Fruit fly (Drosophila melanogaster) S2 (cell line): ENCODE measurements around the gene CG3513.

Experiments used
- CG8478 ChIP-seq: fragments of >200 bp; optimal IDR thresholded peaks from 2 replicates; lab custom pipeline; 2018
- CTCF ChIP-seq, 2 experiments: fragments of >200 bp; optimal IDR thresholded peaks; 2 replicates each; lab custom pipeline; 2018

The CG3513 gene

DNA sequence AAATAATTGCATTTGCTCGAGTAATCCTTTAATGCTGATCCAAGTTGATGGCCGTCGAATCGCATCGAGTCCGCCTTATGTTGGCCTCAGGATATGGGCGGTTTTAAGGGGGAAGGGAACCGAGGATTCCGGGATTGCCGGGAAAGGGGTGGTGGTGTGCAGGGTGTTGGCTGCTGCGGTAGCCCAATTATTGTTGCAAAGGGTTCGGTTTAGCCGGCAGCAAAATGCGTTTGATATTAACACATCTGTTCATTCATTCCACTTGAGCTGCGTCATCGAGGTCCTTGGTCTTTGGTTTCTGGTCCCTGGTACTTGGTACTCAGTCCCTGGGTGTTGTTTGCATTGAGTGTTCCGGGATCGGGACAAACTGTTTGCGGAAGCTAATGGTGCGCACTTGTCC, 11.6 kb downstream of the CG3513 start:
- TF ChIP-seq CG8478 (lab: Kevin White, UChicago) (no peak), CTCF (optimal IDR thresholded peaks at IDR 0.05; lab: Kevin White, UChicago) (no peak)

DNA sequence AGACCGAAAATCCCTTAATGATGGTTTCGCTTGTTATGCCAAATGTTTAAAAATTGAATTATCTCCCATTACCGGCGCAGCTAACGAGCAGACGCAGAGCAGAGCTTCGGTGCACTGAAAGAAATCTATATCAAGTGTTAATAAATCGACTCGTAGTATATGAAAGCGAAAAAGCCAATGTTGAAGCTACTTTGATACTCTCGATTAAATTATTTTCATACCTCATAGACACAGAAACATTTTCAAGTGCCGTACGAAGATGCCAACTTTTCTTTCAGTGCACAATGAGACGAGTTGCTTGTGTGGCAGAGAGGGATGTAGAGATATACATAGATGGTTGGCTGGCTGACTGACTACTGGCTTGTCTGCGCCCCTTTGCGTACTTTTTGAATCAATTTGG, 17.2 kb downstream of the CG3513 start:
- TF ChIP-seq CTCF (optimal IDR thresholded peaks at IDR 0.05; lab: Kevin White, UChicago) (no peak), CG8478 (lab: Kevin White, UChicago) (no peak)

DNA sequence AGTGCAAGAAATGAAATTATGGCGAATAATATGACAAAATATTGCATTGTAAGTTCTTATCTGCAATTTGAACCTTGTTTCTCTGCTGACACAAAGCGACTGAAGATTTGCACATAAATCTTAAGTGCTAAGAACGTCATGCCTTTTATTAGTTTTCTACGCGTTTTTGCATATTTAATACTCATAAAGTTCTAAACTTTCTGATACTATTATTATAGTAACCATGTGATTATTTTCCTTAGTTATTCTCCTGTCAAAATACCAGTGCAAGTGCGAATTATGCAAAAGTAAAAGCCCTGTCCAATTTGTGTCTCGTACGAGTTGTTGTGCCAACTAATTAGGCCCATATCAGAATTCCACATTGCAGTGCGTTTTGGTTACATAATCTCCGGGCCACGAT, 22.5 kb downstream of the CG3513 start, which contains the start of gene Sfp24Bc:
Gene Sfp24Bc, minus strand, starts transcription at position 101 of the 400 bp plus-strand sequence.
- TF ChIP-seq CG8478 (lab: Kevin White, UChicago) (no peak), CTCF (optimal IDR thresholded peaks at IDR 0.05; lab: Kevin White, UChicago) (no peak)

DNA sequence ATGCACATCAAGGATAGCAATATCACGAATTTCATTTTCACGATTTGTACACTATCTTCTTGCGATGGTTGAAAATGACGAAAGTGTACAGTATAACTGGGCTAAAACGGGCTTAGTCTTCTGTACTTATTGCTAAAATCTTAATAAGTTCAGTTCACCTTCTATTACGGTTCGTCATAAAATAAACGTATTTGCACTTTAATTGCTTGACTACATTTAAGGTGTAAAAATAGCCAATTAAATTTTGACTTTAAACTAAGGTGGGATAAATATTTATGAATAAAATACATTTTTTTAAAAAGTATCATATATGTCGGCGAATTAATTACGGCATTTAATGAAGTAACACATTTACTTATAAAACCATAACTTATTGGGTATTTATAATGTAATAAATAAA, 23.3 kb downstream of the CG3513 start, which contains the start of gene Sfp24Bb:
Gene Sfp24Bb, minus strand, starts transcription at position 101 of the 400 bp plus-strand sequence.
- TF ChIP-seq CG8478 (lab: Kevin White, UChicago) (no peak), CTCF (optimal IDR thresholded peaks at IDR 0.05; lab: Kevin White, UChicago) (no peak)

DNA sequence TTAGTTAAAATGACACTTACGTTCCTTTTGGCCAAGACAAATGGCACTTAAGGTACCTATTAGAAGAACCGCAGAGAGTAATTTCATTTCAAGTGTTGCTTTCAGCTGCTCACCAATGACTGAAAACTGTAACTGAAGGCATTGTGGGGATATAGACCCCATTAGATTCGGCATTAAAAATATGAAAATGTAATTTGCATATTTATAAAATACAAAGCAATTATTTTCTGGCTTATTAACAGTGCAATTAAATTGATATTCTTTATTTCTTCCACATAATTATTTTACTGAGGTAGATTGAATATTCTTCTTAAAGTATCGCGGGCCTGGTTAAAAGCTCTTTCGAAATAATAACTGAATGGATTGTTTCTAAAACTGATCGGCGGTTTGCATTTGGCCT, 23.9 kb downstream of the CG3513 start, which contains the start of gene Sfp24Bd:
Gene Sfp24Bd, minus strand, starts transcription at position 101 of the 400 bp plus-strand sequence.
- TF ChIP-seq CG8478 (lab: Kevin White, UChicago): no peak
- TF ChIP-seq CTCF (optimal IDR thresholded peaks at IDR 0.05; lab: Kevin White, UChicago): no peak

DNA sequence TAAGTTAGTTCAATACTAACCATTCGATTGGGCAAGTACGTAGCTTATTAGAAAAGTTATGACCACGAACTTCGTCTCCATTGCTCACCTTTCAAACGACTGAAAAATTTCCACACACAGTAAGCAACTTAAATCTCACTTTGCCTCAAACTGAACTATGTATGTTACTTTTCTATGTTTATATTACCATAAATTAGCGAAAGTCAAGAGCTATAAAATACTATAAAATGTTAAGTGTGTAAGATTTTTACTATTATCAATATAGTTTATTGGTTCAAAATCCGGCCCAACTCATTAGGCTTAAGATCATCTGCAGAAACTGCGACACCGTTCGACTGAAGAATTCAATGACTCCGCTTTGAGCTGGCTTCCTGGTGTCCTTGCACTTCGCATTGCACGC, 24.5 kb downstream of the CG3513 start, which contains the start of gene Sfp24Ba:
Gene Sfp24Ba, minus strand, starts transcription at position 101 of the 400 bp plus-strand sequence.
- TF ChIP-seq CG8478 (lab: Kevin White, UChicago): no peak
- no peak for TF ChIP-seq CTCF (optimal IDR thresholded peaks at IDR 0.05; lab: Kevin White, UChicago)

DNA sequence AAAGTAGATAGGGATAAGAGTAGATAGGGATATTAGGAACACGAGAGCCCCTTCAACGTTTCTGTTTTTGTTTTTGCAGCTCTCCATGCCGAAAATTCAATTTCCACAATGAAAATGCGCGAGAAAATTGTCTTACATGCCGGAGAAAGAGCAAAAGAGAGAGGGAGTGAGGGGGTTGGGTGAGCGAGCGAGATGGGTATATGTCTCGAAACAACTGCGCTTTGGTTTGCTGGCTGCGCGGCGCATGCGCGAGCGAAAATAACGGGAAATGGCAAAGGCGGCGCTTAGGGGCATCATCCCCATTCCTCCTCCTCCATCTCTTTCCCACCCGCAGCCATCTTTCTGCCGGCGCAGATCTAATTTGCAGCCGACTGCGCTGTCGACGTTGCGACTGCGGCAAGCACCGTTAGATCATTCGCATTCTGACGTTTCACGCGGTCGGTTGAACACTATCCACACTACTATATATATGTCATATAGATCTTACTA, 30.6 kb downstream of the CG3513 start, which contains the start of gene Drgx:
Gene Drgx, plus strand, starts transcription at position 439 of the 489 bp plus-strand sequence.
- no peak for TF ChIP-seq CG8478 (lab: Kevin White, UChicago)
- TF ChIP-seq CTCF (optimal IDR thresholded peaks at IDR 0.05; lab: Kevin White, UChicago): peak in 1 of 2 experiments; percentile 18

DNA sequence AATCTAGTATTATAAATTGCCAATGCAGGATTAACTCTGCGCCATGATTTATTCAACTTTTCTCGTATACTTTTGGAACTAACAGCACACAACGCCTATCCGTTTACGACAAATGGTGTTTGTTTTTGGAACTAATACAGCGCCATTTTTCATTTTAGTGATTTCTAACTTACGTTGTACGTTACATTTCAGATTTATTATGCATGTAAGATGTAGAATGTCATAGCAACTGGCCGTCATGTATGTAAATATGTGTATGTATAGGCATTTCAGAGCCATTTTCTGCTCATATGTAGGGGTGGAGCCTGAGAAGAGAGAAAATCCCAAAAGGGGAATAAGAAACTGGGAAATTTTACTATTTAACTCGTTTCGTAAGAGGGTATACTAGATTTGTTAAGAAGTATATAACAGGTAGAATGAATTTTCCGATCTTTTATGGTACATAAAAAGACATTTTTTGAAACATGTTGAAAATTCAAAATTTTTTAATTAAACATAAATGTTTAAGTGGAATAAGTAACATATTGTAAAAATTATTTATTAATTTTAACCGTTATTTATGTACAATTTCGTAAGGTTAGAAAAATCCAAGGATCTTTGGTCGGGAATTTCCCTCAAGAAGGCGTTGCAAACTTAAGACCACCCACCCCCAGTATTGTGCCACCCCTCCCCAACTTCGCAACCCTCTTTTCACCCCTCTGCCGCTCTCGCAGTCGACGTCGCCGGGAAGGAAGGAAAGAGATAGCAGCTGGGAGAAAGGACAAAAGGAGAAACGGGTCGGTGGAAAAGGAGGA, 35.4 kb downstream of the CG3513 start:
- TF ChIP-seq CTCF (optimal IDR thresholded peaks at IDR 0.05; lab: Kevin White, UChicago) (peak; percentile 98 to 99), CG8478 (lab: Kevin White, UChicago) (no peak)

DNA sequence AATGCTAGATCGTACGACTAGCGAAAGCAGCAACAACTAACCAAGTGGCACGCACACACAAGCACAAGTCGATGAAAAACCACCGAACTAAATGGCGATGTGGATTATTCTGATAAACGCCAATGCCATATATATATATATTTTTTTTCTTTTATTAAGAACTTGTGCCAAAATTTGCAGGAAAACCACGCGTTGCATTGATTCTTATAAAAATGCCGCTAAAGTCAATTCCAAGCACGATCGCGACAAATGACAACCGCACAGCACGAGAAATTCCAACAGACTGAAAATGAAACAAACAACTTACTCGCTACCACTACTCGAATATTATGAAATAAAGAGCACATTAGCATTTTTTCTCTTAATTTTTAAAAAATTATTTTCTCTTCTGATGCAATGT, 36.3 kb downstream of the CG3513 start, which contains the start of gene for:
Gene for, minus strand, starts transcription at position 287 of the 400 bp plus-strand sequence.
- no peak for TF ChIP-seq CG8478 (lab: Kevin White, UChicago)
- TF ChIP-seq CTCF (optimal IDR thresholded peaks at IDR 0.05; lab: Kevin White, UChicago): no peak

DNA sequence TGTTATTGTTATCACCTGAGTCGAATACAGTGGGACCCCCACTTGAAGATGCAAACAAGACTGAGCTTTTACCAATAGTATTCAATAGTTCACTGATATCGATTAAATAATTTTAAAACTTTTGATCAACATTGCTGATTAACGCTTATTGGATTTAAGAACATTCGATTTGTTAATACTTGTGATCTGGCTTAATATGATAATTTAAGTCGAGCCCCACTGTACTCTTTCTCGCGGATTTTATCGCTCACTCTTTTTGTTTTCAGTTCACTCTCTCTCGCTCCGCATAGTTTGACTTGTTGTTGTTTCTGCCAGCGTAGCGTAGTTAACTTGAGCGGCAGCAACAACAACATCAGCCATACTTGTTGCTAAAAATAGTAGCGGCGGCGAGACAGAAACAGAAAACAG, 37.3 kb downstream of the CG3513 start:
- TF ChIP-seq CG8478 (lab: Kevin White, UChicago) (no peak), CTCF (optimal IDR thresholded peaks at IDR 0.05; lab: Kevin White, UChicago) (no peak)

DNA sequence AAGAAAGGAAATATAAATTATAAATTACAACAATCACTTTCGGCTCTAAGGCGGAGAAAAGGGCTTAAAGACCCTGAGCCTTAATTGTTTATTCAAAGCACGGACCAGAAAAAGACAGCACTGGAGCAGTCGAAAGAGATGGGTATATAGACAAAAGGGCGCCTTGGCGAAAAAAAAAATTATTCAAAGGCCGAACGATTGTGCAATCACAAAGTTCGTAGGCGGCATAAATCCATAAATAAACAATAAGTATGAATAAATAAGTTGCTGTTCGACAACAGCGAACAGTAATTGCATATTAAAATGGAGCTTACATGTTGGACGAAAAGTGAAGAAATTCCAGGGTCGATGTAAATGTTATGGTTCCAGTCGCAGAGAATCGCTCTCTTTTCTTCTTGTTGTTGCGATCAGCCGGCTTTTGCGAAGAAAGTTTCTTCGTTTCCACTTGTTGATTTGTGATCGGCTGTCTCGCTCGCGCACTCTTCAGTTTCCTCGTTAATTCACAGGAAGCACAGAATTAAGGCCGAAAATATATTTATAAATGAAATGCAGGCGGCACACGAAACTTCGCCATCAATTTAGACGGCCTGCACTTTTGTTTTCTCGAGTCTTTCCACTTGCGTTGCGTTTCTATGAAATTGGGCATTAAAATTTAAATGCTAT, 37.9 kb downstream of the CG3513 start:
- TF ChIP-seq CG8478 (lab: Kevin White, UChicago): no peak
- TF ChIP-seq CTCF (optimal IDR thresholded peaks at IDR 0.05; lab: Kevin White, UChicago): no peak

DNA sequence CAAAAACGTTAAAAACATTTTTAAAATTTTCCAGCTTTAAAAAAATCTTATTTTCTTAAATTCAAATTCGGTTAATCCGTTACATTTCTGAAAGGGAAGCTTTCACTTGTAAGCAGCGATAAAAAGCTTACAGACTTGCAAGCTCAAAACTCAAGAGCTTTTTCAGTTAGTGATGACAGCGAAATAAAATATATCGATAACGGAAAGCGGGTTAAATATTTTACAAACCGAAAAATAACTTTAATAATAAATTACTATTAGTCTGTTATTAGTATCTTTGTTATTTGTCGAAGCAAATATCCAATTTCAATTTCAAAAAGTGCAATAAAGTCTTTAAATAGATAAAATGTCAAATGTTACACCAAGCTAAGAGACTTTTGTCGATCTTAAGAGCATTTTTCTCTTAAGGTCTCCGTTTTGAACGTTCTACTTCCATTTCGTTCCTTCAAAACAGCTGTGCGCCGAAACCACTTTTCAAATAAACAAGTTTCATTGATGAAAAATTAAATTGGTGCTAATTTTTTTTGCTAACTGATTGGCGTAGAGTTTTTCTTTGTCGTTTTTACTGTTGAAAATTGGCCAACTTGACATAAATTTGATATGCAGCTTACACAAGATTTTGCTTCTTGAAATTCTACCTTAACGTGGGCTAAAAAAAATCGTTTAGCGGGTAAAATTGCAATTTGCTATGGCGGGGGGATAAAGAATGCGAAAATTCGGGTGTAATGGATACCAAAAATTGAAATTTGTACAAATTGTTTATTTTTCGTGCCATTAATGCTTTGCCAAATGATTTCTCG, 44.6 kb downstream of the CG3513 start:
- TF ChIP-seq CTCF (optimal IDR thresholded peaks at IDR 0.05; lab: Kevin White, UChicago) (no peak), CG8478 (lab: Kevin White, UChicago) (no peak)

DNA sequence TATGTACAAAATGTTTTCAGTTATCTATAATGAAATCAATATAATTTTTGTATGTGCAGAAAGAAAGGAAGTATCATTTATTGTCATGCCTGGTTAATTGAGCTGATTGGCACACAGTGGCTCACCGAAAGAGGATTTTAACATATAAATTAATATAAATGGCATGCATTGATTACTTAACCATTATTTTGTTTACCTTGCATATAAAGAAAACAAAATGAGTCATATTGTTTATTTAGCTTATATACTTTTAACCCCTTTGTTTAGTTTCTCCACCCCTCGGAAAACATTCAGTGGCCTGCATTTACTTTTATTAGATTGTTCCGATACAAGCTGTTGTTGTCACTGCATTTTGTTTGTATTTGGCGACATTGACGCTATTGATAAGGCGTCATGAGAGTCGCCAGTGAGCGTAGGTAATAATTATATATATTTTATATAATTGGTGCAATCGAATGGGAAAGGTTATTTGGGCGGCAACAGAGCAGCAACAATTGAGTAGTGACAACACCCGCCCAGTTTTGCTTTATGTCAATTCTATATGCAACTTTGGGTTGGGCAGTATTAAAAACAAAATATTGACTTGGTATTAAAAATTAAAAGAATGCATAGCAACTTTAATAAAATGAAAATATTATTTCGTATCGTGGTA, 45.3 kb downstream of the CG3513 start:
- TF ChIP-seq CG8478 (lab: Kevin White, UChicago) (no peak), CTCF (optimal IDR thresholded peaks at IDR 0.05; lab: Kevin White, UChicago) (no peak)
